In the genomic region with DNA sequence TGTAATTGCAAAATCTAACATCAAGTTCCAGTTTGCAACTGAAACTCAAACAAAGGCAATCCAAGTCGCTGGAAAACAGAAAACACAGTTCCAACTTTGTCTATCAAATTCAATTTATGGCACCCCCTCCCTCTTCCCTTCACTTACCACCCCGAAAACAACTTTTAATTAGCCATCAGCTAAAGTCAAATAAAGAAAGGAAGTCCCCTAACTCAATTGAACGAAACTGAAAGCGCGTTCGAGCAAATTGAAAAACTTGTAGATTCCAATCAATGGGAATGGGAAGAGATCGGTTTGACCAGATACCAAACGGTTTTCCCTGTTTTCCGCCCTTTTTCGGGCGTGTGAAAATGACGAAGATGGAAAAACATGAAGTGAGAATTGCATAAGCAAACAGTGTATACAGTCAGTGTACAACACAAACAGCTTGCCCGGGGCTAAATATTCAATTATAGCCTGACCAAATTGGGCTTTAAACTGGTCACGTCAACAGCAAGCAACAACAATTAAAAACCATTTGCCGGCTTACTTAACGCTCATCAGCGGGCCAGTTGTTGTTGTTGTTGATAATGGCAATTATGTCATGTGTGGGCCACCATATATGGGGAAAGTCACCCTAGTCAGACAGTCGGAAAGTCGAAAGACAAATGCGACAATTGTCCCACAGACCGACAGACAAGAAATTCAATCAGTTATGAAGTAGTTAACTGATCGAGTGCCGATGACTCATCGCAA, we compare ENCODE assay signal across 3 fruit fly cellular contexts.
A peak's percentile ranks its signal among the peaks of the same experiment; 100 is the strongest.
TF ChIP-seq lines count a peak whose summit lies in the region.

No protein-coding gene starts in this region.

- TF ChIP-seq CTCF in whole organism, embryonic (GFP tag; optimal IDR thresholded peaks at IDR 0.05; lab: Kevin White, UChicago), result no peak

TF ChIP-seq in whole organism, embryonic, 481 proteins besides CTCF, POLR2A, EP300 and RAD21 (continues in another document):
- peak; percentile 24 for TF ChIP-seq CG1603 (tag; optimal IDR thresholded peaks at IDR 0.05; lab: Kevin White, UChicago)
- 0 out of 2 replicates have a peak, but pooled peaks have one; percentile 16 for TF ChIP-seq CG14441 (GFP tag; IDR thresholded peaks at IDR 0.05; lab: Robert Waterston, UW)
- TF ChIP-seq slou (GFP tag; optimal IDR thresholded peaks at IDR 0.05; lab: Kevin White, UChicago), result no peak
- TF ChIP-seq Sox100B (GFP tag; optimal IDR thresholded peaks at IDR 0.05; lab: Kevin White, UChicago), result peak; percentile 11
- no peak for TF ChIP-seq chif (GFP tag; optimal IDR thresholded peaks at IDR 0.05; lab: Kevin White, UChicago)
- TF ChIP-seq grn (GFP tag; optimal IDR thresholded peaks at IDR 0.05; lab: Kevin White, UChicago), result peak; percentile 48
- no peak for TF ChIP-seq Opbp (GFP tag; IDR thresholded peaks at IDR 0.05; lab: Robert Waterston, UW; ENCODE audit: partially characterized antibody)
- no peak for TF ChIP-seq CG4404 (GFP tag; IDR thresholded peaks at IDR 0.05; lab: Robert Waterston, UW)
- peak; percentile 65 for TF ChIP-seq Blimp-1 (GFP tag; optimal IDR thresholded peaks at IDR 0.05; lab: Kevin White, UChicago)
- no peak for TF ChIP-seq CG32532 (GFP tag; IDR thresholded peaks at IDR 0.05; lab: Robert Waterston, UW)
- peak; percentile 23 for TF ChIP-seq gcm (GFP tag; optimal IDR thresholded peaks at IDR 0.05; lab: Kevin White, UChicago)
- peak; percentile 56; the same call in 1 of the 2 replicates for TF ChIP-seq CG4360 (GFP tag; IDR thresholded peaks at IDR 0.05; lab: Robert Waterston, UW)
- TF ChIP-seq Pdp1 (GFP tag; optimal IDR thresholded peaks at IDR 0.05; lab: Kevin White, UChicago), result peak in 1 of 2 experiments; percentile 75
- TF ChIP-seq Asciz (GFP tag; optimal IDR thresholded peaks at IDR 0.05; lab: Kevin White, UChicago), result peak; percentile 4
- TF ChIP-seq CG10565 (GFP tag; optimal IDR thresholded peaks at IDR 0.05; lab: Kevin White, UChicago), result no peak
- no peak for TF ChIP-seq seq (GFP tag; IDR thresholded peaks at IDR 0.05; lab: Robert Waterston, UW)
- TF ChIP-seq CG8290 (GFP tag; optimal IDR thresholded peaks at IDR 0.05; lab: Kevin White, UChicago), result no peak
- peak in 1 of 2 experiments; percentile 9 for TF ChIP-seq CG8290 (tag; optimal IDR thresholded peaks at IDR 0.05; lab: Kevin White, UChicago)
- TF ChIP-seq CG17385 (GFP tag; optimal IDR thresholded peaks at IDR 0.05; lab: Kevin White, UChicago), result no peak
- peak; percentile 64 for TF ChIP-seq kni (GFP tag; optimal IDR thresholded peaks at IDR 0.05; lab: Kevin White, UChicago)
- no peak for TF ChIP-seq zen (tag; optimal IDR thresholded peaks at IDR 0.05; lab: Kevin White, UChicago)
- TF ChIP-seq sim (GFP tag; IDR thresholded peaks at IDR 0.05; lab: Robert Waterston, UW), result no peak
- TF ChIP-seq CG6689 (GFP tag; IDR thresholded peaks at IDR 0.05; lab: Robert Waterston, UW), result 0 out of 2 replicates have a peak, but pooled peaks have one; percentile 11
- TF ChIP-seq ase (GFP tag; IDR thresholded peaks at IDR 0.05; lab: Robert Waterston, UW), result 0 out of 3 replicates have a peak, but pooled peaks have one; percentile 12
- TF ChIP-seq fd64A (GFP tag; optimal IDR thresholded peaks at IDR 0.05; lab: Kevin White, UChicago), result peak; percentile 23
- peak; percentile 18 for TF ChIP-seq CG1529 (GFP tag; optimal IDR thresholded peaks at IDR 0.05; lab: Kevin White, UChicago)

TF ChIP-seq in whole organism, prepupa, 60 proteins besides CTCF, POLR2A, EP300 and RAD21:
- TF ChIP-seq fkh (GFP tag; optimal IDR thresholded peaks at IDR 0.05; lab: Kevin White, UChicago), result peak; percentile 60
- TF ChIP-seq CG7368 (GFP tag; optimal IDR thresholded peaks at IDR 0.05; lab: Kevin White, UChicago), result no peak
- peak; percentile 54 for TF ChIP-seq vri (GFP tag; optimal IDR thresholded peaks at IDR 0.05; lab: Kevin White, UChicago)

TF ChIP-seq in whole organism, wandering third instar larva, 38 proteins besides CTCF, POLR2A, EP300 and RAD21:
- no peak for TF ChIP-seq Rel (GFP tag; optimal IDR thresholded peaks at IDR 0.05; lab: Kevin White, UChicago)
- TF ChIP-seq Rel (tag; optimal IDR thresholded peaks at IDR 0.05; lab: Kevin White, UChicago), result peak; percentile 72
- TF ChIP-seq Dif (GFP tag; optimal IDR thresholded peaks at IDR 0.05; lab: Kevin White, UChicago; ENCODE audit: partially characterized antibody), result no peak
